Fruit fly (Drosophila melanogaster): Measurements from ENCODE around the gene PKD.
A peak's percentile ranks its signal among the peaks of the same experiment; 100 is the strongest.

The PKD gene

DNA sequence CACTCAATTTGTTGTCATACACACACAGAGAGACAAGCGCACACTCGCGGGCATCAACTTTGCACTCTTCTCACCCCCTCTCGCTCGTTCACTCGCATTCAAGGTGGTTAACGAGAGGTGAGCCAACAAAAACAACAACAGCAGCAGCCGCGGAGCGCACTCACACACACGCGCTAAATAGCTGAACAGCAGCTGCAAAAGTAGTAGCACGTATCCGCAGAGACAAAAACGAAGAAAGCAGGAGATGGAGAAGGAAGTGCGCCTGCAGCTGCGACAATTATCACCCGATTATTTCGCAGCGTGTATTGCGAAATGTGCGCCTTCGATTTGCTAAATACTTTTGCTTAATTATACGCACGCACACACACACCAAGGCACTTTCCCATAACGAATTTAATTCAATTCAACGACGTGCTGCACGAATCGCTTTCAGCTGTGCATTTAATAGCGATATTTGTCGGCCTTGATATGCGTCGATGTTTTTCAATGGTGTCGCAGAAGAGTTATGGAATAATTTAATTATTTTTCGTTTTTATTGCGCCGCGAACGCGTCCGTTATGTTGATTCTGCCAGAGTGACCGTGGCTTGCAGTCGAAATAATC is 15.8 kb downstream of the PKD start (continued):
- TF ChIP-seq CG12236 (GFP tag; optimal IDR thresholded peaks at IDR 0.05) (no peak), az2 (GFP tag; optimal IDR thresholded peaks at IDR 0.05) (no peak), twi (tag; optimal IDR thresholded peaks at IDR 0.05) (no peak), klu (GFP tag; IDR thresholded peaks at IDR 0.05) (no peak), HHEX (GFP tag; optimal IDR thresholded peaks at IDR 0.05) (no peak), Hmr (GFP tag; optimal IDR thresholded peaks at IDR 0.05) (peak; percentile 37), Xrp1 (GFP tag; IDR thresholded peaks at IDR 0.05) (no peak), NC2α (GFP tag; optimal IDR thresholded peaks at IDR 0.05) (no peak), wek (GFP tag; optimal IDR thresholded peaks at IDR 0.05) (peak; percentile 27), CG7357 (GFP tag; IDR thresholded peaks at IDR 0.05) (no peak), kay (GFP tag; optimal IDR thresholded peaks at IDR 0.05) (peak; percentile 83), emc (GFP tag; optimal IDR thresholded peaks at IDR 0.05) (no peak), zfh2 (GFP tag; optimal IDR thresholded peaks at IDR 0.05) (no peak), Atf-2 (GFP tag; optimal IDR thresholded peaks at IDR 0.05) (no peak), odd (GFP tag; optimal IDR thresholded peaks at IDR 0.05) (peak; percentile 25), nom (GFP tag; optimal IDR thresholded peaks at IDR 0.05) (peak; percentile 26), tx (GFP tag; optimal IDR thresholded peaks at IDR 0.05) (peak; percentile 17), Fer1 (GFP tag; optimal IDR thresholded peaks at IDR 0.05) (no peak), CG4404 (GFP tag; IDR thresholded peaks at IDR 0.05) (no peak), CG8388 (GFP tag; optimal IDR thresholded peaks at IDR 0.05) (no peak), CG14050 (GFP tag; IDR thresholded peaks at IDR 0.05) (no peak), CG4360 (GFP tag; IDR thresholded peaks at IDR 0.05) (peak; percentile 95), trem (tag; optimal IDR thresholded peaks at IDR 0.05) (no peak), CG12299 (tag; optimal IDR thresholded peaks at IDR 0.05) (no peak), Hr3 (GFP tag; optimal IDR thresholded peaks at IDR 0.05) (no peak), B-H1 (GFP tag; IDR thresholded peaks at IDR 0.05) (no peak; the same call in 2 of the 3 replicates), Dref (GFP tag; IDR thresholded peaks at IDR 0.05) (0 out of 2 replicates have a peak, but pooled peaks have one; percentile 20), mam (GFP tag; optimal IDR thresholded peaks at IDR 0.05) (peak; percentile 25), CG3281 (GFP tag; optimal IDR thresholded peaks at IDR 0.05) (peak; percentile 8), fd3F (GFP tag; optimal IDR thresholded peaks at IDR 0.05) (no peak), CG17385 (GFP tag; optimal IDR thresholded peaks at IDR 0.05) (peak; percentile 22), CG7963 (GFP tag; IDR thresholded peaks at IDR 0.05; ENCODE audit: partially characterized antibody) (no peak), peb (GFP tag; IDR thresholded peaks at IDR 0.05) (peak; percentile 20; the same call in 1 of the 2 replicates), nmo (GFP tag; optimal IDR thresholded peaks at IDR 0.05) (no peak), ftz-f1 (GFP tag; optimal IDR thresholded peaks at IDR 0.05) (peak; percentile 97), ranshi (GFP tag; IDR thresholded peaks at IDR 0.05) (no peak), CG9797 (GFP tag; optimal IDR thresholded peaks at IDR 0.05) (no peak), sr (GFP tag; IDR thresholded peaks at IDR 0.05) (no peak), CG43689 (GFP tag; IDR thresholded peaks at IDR 0.05) (no peak), bsh (GFP tag; optimal IDR thresholded peaks at IDR 0.05) (peak in 1 of 2 experiments; percentile 4), Drgx (GFP tag; IDR thresholded peaks at IDR 0.05) (peak; percentile 60), ase (GFP tag; IDR thresholded peaks at IDR 0.05) (no peak), p53 (GFP tag; optimal IDR thresholded peaks at IDR 0.05) (no peak), z (GFP tag; IDR thresholded peaks at IDR 0.05) (peak; percentile 74; the same call in 2 of the 3 replicates), CG8924 (tag; optimal IDR thresholded peaks at IDR 0.05) (no peak), Elba2 (GFP tag; optimal IDR thresholded peaks at IDR 0.05) (no peak), CG18619 (GFP tag; optimal IDR thresholded peaks at IDR 0.05) (no peak), CG7372 (GFP tag; IDR thresholded peaks at IDR 0.05) (no peak), CG10209 (GFP tag; optimal IDR thresholded peaks at IDR 0.05) (no peak), CG16779 (GFP tag; IDR thresholded peaks at IDR 0.05) (no peak), tap (tag; optimal IDR thresholded peaks at IDR 0.05) (no peak)
